Fruit fly (Drosophila melanogaster) whole organism, embryonic: Measurements from ENCODE around the gene Acph-1.

Experiments used
- CG11093 ChIP-seq: fragments of 200-800 bp; sonication (Bioruptor generic); IDR thresholded peaks from 3 replicates; pipeline ENCODE4 v1.3.6; 2022; ENCODE audit warnings: missing biosample characterization, missing genetic modification characterization
- CG11456 ChIP-seq: fragments of 200-800 bp; sonication (Bioruptor generic); IDR thresholded peaks from 3 replicates; pipeline ENCODE4 v1.3.6; 2022; ENCODE audit warnings: missing biosample characterization, missing genetic modification characterization
- CG11723 ChIP-seq: fragments of 200-800 bp; sonication (Bioruptor generic); optimal IDR thresholded peaks from 2 replicates; lab custom pipeline; 2017; ENCODE audit warnings: missing biosample characterization, mild to moderate bottlenecking, missing genetic modification characterization
- CG12391 ChIP-seq: fragments of 200-800 bp; sonication (Bioruptor generic); optimal IDR thresholded peaks from 3 replicates; lab custom pipeline; 2018; ENCODE audit warnings: missing biosample characterization, mild to moderate bottlenecking, missing genetic modification characterization, moderate library complexity
- CG13123 ChIP-seq: fragments of 200-800 bp; sonication (Bioruptor generic); optimal IDR thresholded peaks from 2 replicates; lab custom pipeline; 2016; ENCODE audit warnings: missing biosample characterization, missing genetic modification characterization
- CG14710 ChIP-seq: fragments of 200-800 bp; sonication (Bioruptor generic); optimal IDR thresholded peaks from 3 replicates; lab custom pipeline; 2019; ENCODE audit warnings: missing biosample characterization, mild to moderate bottlenecking, missing genetic modification characterization, moderate library complexity
- CG17612 ChIP-seq: fragments of 200-800 bp; sonication (Bioruptor generic); IDR thresholded peaks from 2 replicates; pipeline ENCODE4 v1.3.6; 2022; ENCODE audit warnings: missing biosample characterization, missing genetic modification characterization
- CG1792 ChIP-seq: fragments of 200-800 bp; sonication (Bioruptor generic); optimal IDR thresholded peaks from 2 replicates; lab custom pipeline; 2016; ENCODE audit warnings: missing biosample characterization, missing genetic modification characterization
- CG30403 ChIP-seq: fragments of 200-800 bp; sonication (Bioruptor generic); optimal IDR thresholded peaks from 3 replicates; lab custom pipeline; 2016; ENCODE audit warnings: missing biosample characterization, missing genetic modification characterization
- CG31365 ChIP-seq: fragments of 200-800 bp; sonication (Bioruptor generic); optimal IDR thresholded peaks from 2 replicates; lab custom pipeline; 2018; ENCODE audit warnings: missing biosample characterization, mild to moderate bottlenecking, missing genetic modification characterization
- CG31388 ChIP-seq: fragments of 200-800 bp; sonication (Bioruptor generic); optimal IDR thresholded peaks from 2 replicates; lab custom pipeline; 2016; ENCODE audit warnings: missing biosample characterization, missing genetic modification characterization
- CG4328 ChIP-seq: fragments of 200-800 bp; sonication (Bioruptor generic); optimal IDR thresholded peaks from 3 replicates; lab custom pipeline; 2017; ENCODE audit warnings: missing biosample characterization, missing genetic modification reagents, missing genetic modification characterization
- CG43689 ChIP-seq: fragments of 200-800 bp; sonication (Bioruptor generic); IDR thresholded peaks from 2 replicates; pipeline ENCODE4 v1.3.6; 2022; ENCODE audit warnings: missing biosample characterization, missing genetic modification characterization
- CG7987 ChIP-seq: fragments of 200-800 bp; sonication (Bioruptor generic); optimal IDR thresholded peaks from 2 replicates; lab custom pipeline; 2018; ENCODE audit warnings: missing biosample characterization, mild to moderate bottlenecking, missing genetic modification characterization, moderate library complexity
- CG8359 ChIP-seq: fragments of 200-800 bp; sonication (Bioruptor generic); optimal IDR thresholded peaks from 2 replicates; lab custom pipeline; 2017; ENCODE audit warnings: missing biosample characterization, mild to moderate bottlenecking, missing genetic modification characterization, borderline replicate concordance
- CG9932 ChIP-seq: fragments of 200-800 bp; sonication (Bioruptor generic); IDR thresholded peaks from 2 replicates; pipeline ENCODE4 v1.3.6; 2022; ENCODE audit warnings: missing biosample characterization, missing genetic modification characterization
- CkIIα-i1 ChIP-seq: fragments of 200-800 bp; sonication (Bioruptor generic); IDR thresholded peaks from 2 replicates; pipeline ENCODE4 v1.3.6; 2022; ENCODE audit warnings: missing biosample characterization, missing genetic modification characterization
- Fer2 ChIP-seq: fragments of 200-800 bp; sonication (Bioruptor generic); optimal IDR thresholded peaks from 2 replicates; lab custom pipeline; 2018; ENCODE audit warnings: missing biosample characterization, mild to moderate bottlenecking, missing genetic modification characterization, moderate library complexity
- GATAe ChIP-seq: fragments of 200-800 bp; sonication (Bioruptor generic); conservative IDR thresholded peaks from 2 replicates; pipeline ENCODE4 v1.3.6; 2022; ENCODE audit warnings: missing biosample characterization, missing genetic modification characterization
- Hmr ChIP-seq: fragments of 200-800 bp; sonication (Bioruptor generic); optimal IDR thresholded peaks from 3 replicates; lab custom pipeline; 2017; ENCODE audit warnings: mild to moderate bottlenecking, missing biosample characterization, missing genetic modification reagents, missing genetic modification characterization
- Hmx ChIP-seq: fragments of 200-800 bp; sonication (Bioruptor generic); optimal IDR thresholded peaks from 2 replicates; lab custom pipeline; 2016; ENCODE audit warnings: missing biosample characterization, missing genetic modification characterization
- Hr3 ChIP-seq: fragments of 200-800 bp; sonication (Bioruptor generic); optimal IDR thresholded peaks from 3 replicates; lab custom pipeline; 2016; ENCODE audit warnings: missing biosample characterization, missing genetic modification characterization
- Lim3 ChIP-seq: fragments of 200-800 bp; sonication (Bioruptor generic); IDR thresholded peaks from 2 replicates; pipeline ENCODE4 v1.3.6; 2022; ENCODE audit warnings: missing biosample characterization, missing genetic modification characterization
- Mrtf ChIP-seq: fragments of 200-800 bp; sonication (Bioruptor generic); IDR thresholded peaks from 3 replicates; pipeline ENCODE4 v1.3.6; 2022; ENCODE audit warnings: missing biosample characterization, missing genetic modification characterization
- NC2β ChIP-seq: fragments of 200-800 bp; sonication (Bioruptor generic); optimal IDR thresholded peaks from 2 replicates; lab custom pipeline; 2016; ENCODE audit warnings: missing biosample characterization, missing genetic modification characterization
- Sry-β ChIP-seq: fragments of 200-800 bp; sonication (Bioruptor generic); optimal IDR thresholded peaks from 2 replicates; lab custom pipeline; 2018; ENCODE audit warnings: missing biosample characterization, mild to moderate bottlenecking, missing genetic modification characterization, moderate library complexity
- Ssrp ChIP-seq: fragments of 200-800 bp; sonication (Bioruptor generic); optimal IDR thresholded peaks from 2 replicates; lab custom pipeline; 2018; ENCODE audit warnings: missing biosample characterization, mild to moderate bottlenecking, missing genetic modification characterization, moderate library complexity
- TFAM ChIP-seq: fragments of 200-800 bp; sonication (Bioruptor generic); optimal IDR thresholded peaks from 2 replicates; lab custom pipeline; 2017; ENCODE audit warnings: missing biosample characterization, missing genetic modification characterization, inconsistent platforms
- Xbp1 ChIP-seq: fragments of 200-800 bp; sonication (Bioruptor generic); optimal IDR thresholded peaks from 3 replicates; lab custom pipeline; 2016; ENCODE audit warnings: missing biosample characterization, mild to moderate bottlenecking, missing genetic modification characterization
- YL-1 ChIP-seq: fragments of 200-800 bp; sonication (Bioruptor generic); optimal IDR thresholded peaks from 3 replicates; lab custom pipeline; 2017; ENCODE audit warnings: missing biosample characterization, mild to moderate bottlenecking, missing genetic modification characterization
- abd-A ChIP-seq: fragments of 200-800 bp; sonication (Bioruptor generic); optimal IDR thresholded peaks from 3 replicates; lab custom pipeline; 2019; ENCODE audit warnings: missing biosample characterization, mild to moderate bottlenecking, missing genetic modification characterization, moderate library complexity
- amos ChIP-seq: fragments of 200-800 bp; sonication (Bioruptor generic); IDR thresholded peaks from 2 replicates; pipeline ENCODE4 v1.3.6; 2022; ENCODE audit warnings: missing biosample characterization, missing genetic modification characterization; ENCODE audit not compliant: partially characterized antibody
- bab2 ChIP-seq: fragments of 200-800 bp; sonication (Bioruptor generic); optimal IDR thresholded peaks from 2 replicates; lab custom pipeline; 2016; ENCODE audit warnings: missing biosample characterization, missing genetic modification characterization
- bigmax ChIP-seq: fragments of 200-800 bp; sonication (Bioruptor generic); optimal IDR thresholded peaks from 2 replicates; lab custom pipeline; 2018; ENCODE audit warnings: missing biosample characterization, mild to moderate bottlenecking, missing genetic modification characterization
- caup ChIP-seq: fragments of 200-800 bp; sonication (Bioruptor generic); optimal IDR thresholded peaks from 3 replicates; lab custom pipeline; 2017; ENCODE audit warnings: missing biosample characterization, mild to moderate bottlenecking, missing genetic modification characterization, moderate library complexity; ENCODE audit not compliant: severe bottlenecking
- cg ChIP-seq: fragments of 200-800 bp; sonication (Bioruptor generic); optimal IDR thresholded peaks from 3 replicates; lab custom pipeline; 2019; ENCODE audit warnings: missing biosample characterization, mild to moderate bottlenecking, missing genetic modification characterization, moderate library complexity
- danr ChIP-seq: fragments of 200-800 bp; sonication (Bioruptor generic); IDR thresholded peaks from 2 replicates; pipeline ENCODE4 v1.3.6; 2022; ENCODE audit warnings: missing biosample characterization, missing genetic modification characterization
- fd64A ChIP-seq: fragments of 200-800 bp; sonication (Bioruptor generic); optimal IDR thresholded peaks from 3 replicates; lab custom pipeline; 2018; ENCODE audit warnings: missing biosample characterization, mild to moderate bottlenecking, missing genetic modification characterization
- fru ChIP-seq: fragments of >200 bp; optimal IDR thresholded peaks from 2 replicates; lab custom pipeline; 2017
- ind ChIP-seq: fragments of 200-800 bp; sonication (Bioruptor generic); optimal IDR thresholded peaks from 3 replicates; lab custom pipeline; 2016; ENCODE audit warnings: missing biosample characterization, missing genetic modification characterization
- inv ChIP-seq: fragments of 200-800 bp; sonication (Bioruptor generic); IDR thresholded peaks from 2 replicates; pipeline ENCODE4 v1.3.6; 2022; ENCODE audit warnings: missing biosample characterization, missing genetic modification characterization; ENCODE audit not compliant: partially characterized antibody
- jigr1 ChIP-seq: fragments of 200-800 bp; sonication (Bioruptor generic); IDR thresholded peaks from 3 replicates; pipeline ENCODE4 v1.3.6; 2022; ENCODE audit warnings: missing biosample characterization, missing genetic modification characterization
- nerfin-1 ChIP-seq: fragments of 200-800 bp; sonication (Bioruptor generic); optimal IDR thresholded peaks from 3 replicates; lab custom pipeline; 2019; ENCODE audit warnings: missing biosample characterization, mild to moderate bottlenecking, missing genetic modification characterization, moderate library complexity
- pb ChIP-seq: fragments of 200-800 bp; sonication (Bioruptor generic); optimal IDR thresholded peaks from 3 replicates; lab custom pipeline; 2016; ENCODE audit warnings: missing biosample characterization, missing genetic modification characterization
- phol ChIP-seq: fragments of 200-800 bp; sonication (Bioruptor generic); optimal IDR thresholded peaks from 3 replicates; lab custom pipeline; 2018; ENCODE audit warnings: missing biosample characterization, mild to moderate bottlenecking, missing genetic modification characterization, moderate library complexity
- pita ChIP-seq: fragments of 200-800 bp; sonication (Bioruptor generic); optimal IDR thresholded peaks from 2 replicates; lab custom pipeline; 2017; ENCODE audit warnings: missing biosample characterization, mild to moderate bottlenecking, missing genetic modification characterization
- pros ChIP-seq: fragments of 200-800 bp; sonication (Bioruptor generic); optimal IDR thresholded peaks from 3 replicates; lab custom pipeline; 2019; ENCODE audit warnings: missing biosample characterization, mild to moderate bottlenecking, missing genetic modification characterization, moderate library complexity
- sd ChIP-seq: fragments of 200-800 bp; sonication (Bioruptor generic); optimal IDR thresholded peaks from 3 replicates; lab custom pipeline; 2018; ENCODE audit warnings: missing biosample characterization, mild to moderate bottlenecking, missing genetic modification characterization, moderate library complexity
- seq ChIP-seq: fragments of 200-800 bp; sonication (Bioruptor generic); IDR thresholded peaks from 2 replicates; pipeline ENCODE4 v1.3.6; 2022; ENCODE audit warnings: missing biosample characterization, missing genetic modification characterization
- stwl ChIP-seq: fragments of 200-800 bp; sonication (Bioruptor generic); optimal IDR thresholded peaks from 3 replicates; lab custom pipeline; 2018; ENCODE audit warnings: missing biosample characterization, mild to moderate bottlenecking, missing genetic modification characterization, moderate library complexity

Acph-1 gene

DNA sequence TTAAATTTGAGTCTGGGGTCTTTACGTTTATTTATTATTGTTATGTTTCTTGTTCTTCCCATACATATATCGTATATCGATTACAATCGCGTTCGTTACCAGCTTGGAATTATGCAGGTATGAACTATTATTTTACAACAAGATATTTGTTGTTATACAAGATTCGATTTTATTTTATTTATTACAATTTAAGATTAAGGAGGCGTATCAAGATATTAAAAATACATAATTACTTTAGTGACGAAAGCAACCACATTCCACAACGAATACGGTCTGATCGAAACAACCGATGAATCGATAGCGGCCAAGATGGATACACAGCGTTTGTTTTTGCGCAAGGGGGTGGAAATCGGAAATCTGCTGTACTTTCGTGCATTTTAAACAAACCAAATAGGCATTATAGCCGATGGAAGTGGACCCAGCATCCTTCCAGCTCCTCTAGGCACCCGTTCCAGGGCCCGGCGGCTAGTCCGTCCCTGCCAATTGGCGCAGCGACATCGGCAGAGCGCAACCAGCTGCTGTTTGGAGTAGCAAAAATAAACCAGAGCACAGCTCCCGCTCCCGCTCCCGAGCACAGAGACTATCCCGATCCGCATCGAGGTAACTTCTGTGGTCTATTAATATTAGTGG, 4.5 kb upstream of the Acph-1 start, which contains the start of the genes CG15525 and CG11504 (continued):
- TF ChIP-seq seq (peak; percentile 36; the same call in 1 of the 2 replicates), CG12391 (tag; lab: Kevin White, UChicago) (peak; percentile 78), caup (no peak), NC2β (peak; percentile 3), CG30403 (peak; percentile 71), Hmr (no peak), Sry-β (GFP tag; lab: Kevin White, UChicago) (no peak), CG11456 (GFP tag; lab: Robert Waterston, UW) (peak; percentile 68; the same call in 2 of the 3 replicates), CG8359 (GFP tag; lab: Kevin White, UChicago) (no peak), CG31388 (GFP tag; lab: Kevin White, UChicago) (no peak), phol (tag; lab: Kevin White, UChicago) (peak; percentile 96), bigmax (GFP tag; lab: Kevin White, UChicago) (no peak), fru (lab: Kevin White, UChicago) (no peak), CG14710 (tag; lab: Kevin White, UChicago) (peak; percentile 72), abd-A (tag; lab: Kevin White, UChicago) (no peak), CkIIα-i1 (GFP tag; lab: Robert Waterston, UW) (no peak), pb (GFP tag; lab: Kevin White, UChicago) (no peak), Mrtf (GFP tag; lab: Robert Waterston, UW) (no peak), sd (tag; lab: Kevin White, UChicago) (no peak), stwl (peak; percentile 69), Fer2 (tag; lab: Kevin White, UChicago) (no peak), CG43689 (GFP tag; lab: Robert Waterston, UW) (no peak), CG4328 (GFP tag; lab: Kevin White, UChicago) (no peak), amos (GFP tag; lab: Robert Waterston, UW) (peak; percentile 79), CG7987 (no peak), CG31365 (no peak), inv (peak; percentile 87), nerfin-1 (tag; lab: Kevin White, UChicago) (peak; percentile 46), danr (peak; percentile 13; the same call in 1 of the 2 replicates), GATAe (no peak), Ssrp (peak; percentile 29), CG11093 (GFP tag; lab: Robert Waterston, UW) (no peak), CG11723 (GFP tag; lab: Kevin White, UChicago) (no peak), CG17612 (no peak), jigr1 (no peak), cg (no peak), Hr3 (GFP tag; lab: Kevin White, UChicago) (peak; percentile 48), CG1792 (GFP tag; lab: Kevin White, UChicago) (no peak), pros (no peak), Lim3 (GFP tag; lab: Robert Waterston, UW) (no peak), fd64A (no peak), bab2 (GFP tag; lab: Kevin White, UChicago) (peak; percentile 37), YL-1 (GFP tag; lab: Kevin White, UChicago) (peak; percentile 79), Xbp1 (GFP tag; lab: Kevin White, UChicago) (peak; percentile 72), CG9932 (GFP tag; lab: Robert Waterston, UW) (peak; percentile 84), CG13123 (peak; percentile 5), ind (GFP tag; lab: Kevin White, UChicago) (peak; percentile 67), Hmx (GFP tag; lab: Kevin White, UChicago) (no peak), pita (no peak), TFAM (GFP tag; lab: Kevin White, UChicago) (no peak)
